Worm (Caenorhabditis elegans): ENCODE measurements around the gene ran-2.

ran-2 gene

DNA sequence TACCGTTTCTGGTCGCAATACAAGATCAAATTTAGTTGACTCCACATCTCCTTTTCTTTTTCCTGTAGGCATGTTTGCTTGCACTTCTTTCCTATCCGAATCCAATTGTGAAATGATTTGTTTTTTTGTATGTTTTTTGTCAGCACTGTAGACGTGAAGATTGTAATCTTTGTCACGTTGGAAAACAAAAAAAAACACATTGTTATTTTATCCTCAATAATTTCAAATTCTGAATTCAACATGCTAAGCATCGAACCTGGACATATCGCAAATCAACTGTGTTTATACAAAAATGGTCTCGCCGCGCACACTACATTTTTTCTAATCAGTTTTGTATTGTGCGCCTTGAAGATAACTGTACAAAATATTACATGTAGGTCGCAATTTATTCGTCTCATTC, 19.8 kb upstream of the ran-2 start, which contains the start of gene ZK688.12:
Gene ZK688.12, minus strand, starts transcription at position 101 of the 400 bp plus-strand sequence.
- TF ChIP-seq gei-8 (GFP tag; optimal IDR thresholded peaks at IDR 0.05) (no peak), lin-38 (GFP tag; IDR thresholded peaks at IDR 0.05) (no peak), nhr-102 (tag; optimal IDR thresholded peaks at IDR 0.05) (no peak), R02D3.7 (tag; optimal IDR thresholded peaks at IDR 0.05) (no peak), ceh-32 (tag; optimal IDR thresholded peaks at IDR 0.05; ENCODE audit: poor library complexity) (no peak), egl-43 (GFP tag; IDR thresholded peaks at IDR 0.05) (no peak), fkh-10 (GFP tag; optimal IDR thresholded peaks at IDR 0.05) (no peak), dpl-1 (GFP tag; optimal IDR thresholded peaks at IDR 0.05) (no peak), unc-62 (GFP tag; optimal IDR thresholded peaks at IDR 0.05 in 1 of 2) (no peak), unc-62 (tag; optimal IDR thresholded peaks at IDR 0.05) (no peak), ceh-28 (tag; optimal IDR thresholded peaks at IDR 0.05) (no peak), rbr-2 (tag; optimal IDR thresholded peaks at IDR 0.05) (no peak), egl-27 (tag; optimal IDR thresholded peaks at IDR 0.05) (no peak), ceh-62 (tag; optimal IDR thresholded peaks at IDR 0.05) (no peak), lsy-2 (tag; optimal IDR thresholded peaks at IDR 0.05) (no peak), hlh-11 (tag; optimal IDR thresholded peaks at IDR 0.05) (no peak)

DNA sequence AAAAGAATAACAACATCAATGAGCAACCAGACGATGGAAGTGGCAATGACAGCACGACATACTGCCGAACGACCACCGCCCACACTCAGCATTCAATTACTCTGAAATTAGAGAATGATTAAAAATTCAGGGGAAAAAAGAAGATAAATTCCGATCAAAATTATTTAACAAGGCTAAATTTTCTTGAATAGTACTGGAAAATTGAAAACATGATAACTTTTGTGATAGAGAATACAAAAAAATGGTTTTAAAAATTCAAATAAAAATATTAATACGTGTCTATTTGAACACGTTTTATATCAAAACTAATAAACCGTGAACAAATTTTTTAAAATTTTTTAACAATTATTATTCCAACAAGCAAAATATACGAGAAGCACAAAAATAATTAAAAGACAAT, 15.7 kb upstream of the ran-2 start, which contains the start of gene gly-3:
Gene gly-3, minus strand, starts transcription at position 101 of the 400 bp plus-strand sequence.
- no peak for TF ChIP-seq attf-4 (tag; optimal IDR thresholded peaks at IDR 0.05)
- TF ChIP-seq lsy-2 (tag; optimal IDR thresholded peaks at IDR 0.05) = no peak
- no peak for TF ChIP-seq madf-9 (GFP tag; conservative IDR thresholded peaks at IDR 0.05)
- TF ChIP-seq F49E8.2 (tag; optimal IDR thresholded peaks at IDR 0.05; ENCODE audit: borderline replicate concordance) = no peak
- TF ChIP-seq daf-12 (tag; optimal IDR thresholded peaks at IDR 0.05) = no peak
- no peak for TF ChIP-seq F37D6.2 (tag; optimal IDR thresholded peaks at IDR 0.05)
- TF ChIP-seq lir-3 (tag; optimal IDR thresholded peaks at IDR 0.05) = no peak
- no peak for TF ChIP-seq D1046.2 (GFP tag; IDR thresholded peaks at IDR 0.05)
- no peak for TF ChIP-seq mes-2 (tag; optimal IDR thresholded peaks at IDR 0.05; ENCODE audit: poor library complexity, severe bottlenecking)
- TF ChIP-seq ces-1 (GFP tag; optimal IDR thresholded peaks at IDR 0.05) = no peak

DNA sequence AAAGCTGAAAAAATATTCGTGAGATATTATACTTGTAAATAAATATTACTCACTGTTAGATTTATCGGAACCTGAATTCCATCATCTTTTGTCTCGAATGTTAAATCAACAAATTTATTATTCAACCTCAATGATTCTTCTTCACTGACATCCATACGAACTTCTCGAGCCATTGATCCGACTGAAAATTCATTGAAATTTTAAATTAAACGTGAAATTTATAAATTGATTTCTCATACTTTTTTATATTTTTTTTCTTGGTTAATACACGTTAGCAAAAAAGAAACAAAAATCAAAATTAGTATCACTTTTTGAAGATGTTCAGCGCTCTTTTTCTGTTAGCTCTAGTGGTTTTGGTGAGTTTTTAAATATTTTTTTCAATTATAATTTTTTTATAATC, 13.5 kb upstream of the ran-2 start, which contains the start of gene C29E4.14:
Gene C29E4.14, plus strand, starts transcription at position 301 of the 400 bp plus-strand sequence.
- TF ChIP-seq ZK337.2 (GFP tag; IDR thresholded peaks at IDR 0.05) = no peak
- TF ChIP-seq T26A8.4 (GFP tag; IDR thresholded peaks at IDR 0.05) = no peak
- no peak for TF ChIP-seq dve-1 (tag; optimal IDR thresholded peaks at IDR 0.05; ENCODE audit: insufficient read depth)
- TF ChIP-seq ctbp-1 (GFP tag; IDR thresholded peaks at IDR 0.05) = no peak
- TF ChIP-seq pha-4 (GFP tag; IDR thresholded peaks at IDR 0.05) = no peak
- no peak for TF ChIP-seq pha-4 (tag; optimal IDR thresholded peaks at IDR 0.05)
- no peak for TF ChIP-seq ceh-62 (tag; optimal IDR thresholded peaks at IDR 0.05)
- TF ChIP-seq ceh-82 (tag; optimal IDR thresholded peaks at IDR 0.05) = no peak
- TF ChIP-seq daf-8 (GFP tag; IDR thresholded peaks at IDR 0.05) = no peak
- TF ChIP-seq pqm-1 (tag; optimal IDR thresholded peaks at IDR 0.05) = no peak
- no peak for TF ChIP-seq set-16 (GFP tag; IDR thresholded peaks at IDR 0.05)
- no peak for TF ChIP-seq F26F4.8 (GFP tag; conservative IDR thresholded peaks at IDR 0.05)
- no peak for TF ChIP-seq nhr-102 (tag; optimal IDR thresholded peaks at IDR 0.05)
- no peak for TF ChIP-seq dpl-1 (GFP tag; optimal IDR thresholded peaks at IDR 0.05)
- no peak for TF ChIP-seq ama-1 (optimal IDR thresholded peaks at IDR 0.05)
- TF ChIP-seq hmg-1.1 (GFP tag; IDR thresholded peaks at IDR 0.05) = no peak
- no peak for TF ChIP-seq nhr-10 (tag; optimal IDR thresholded peaks at IDR 0.05)
